Worm (Caenorhabditis elegans): ENCODE measurements around the gene srh-277.

The srh-277 gene

DNA sequence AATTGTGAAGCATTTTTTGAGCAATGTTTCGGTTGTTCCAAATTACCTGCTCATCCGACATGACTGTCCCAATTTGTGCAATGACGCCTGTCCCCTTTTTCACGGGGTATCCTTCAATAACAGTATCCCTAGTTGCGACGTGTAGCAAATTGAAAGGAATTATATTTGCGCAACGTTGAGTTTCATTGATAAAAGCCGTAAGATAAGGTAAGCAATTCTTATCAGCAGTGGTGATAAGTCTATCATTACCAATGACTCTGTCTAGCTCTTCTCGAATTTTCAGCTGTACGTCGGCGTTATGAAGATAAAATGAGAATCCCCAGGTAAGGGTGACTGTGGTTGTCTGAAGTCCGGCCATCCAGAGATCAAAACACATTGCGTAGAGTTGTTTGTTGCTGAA lies 8.9 kb upstream of the srh-277 start:
- peak; percentile 93 for TF ChIP-seq elt-2 (tag; optimal IDR thresholded peaks at IDR 0.05)
- TF ChIP-seq hlh-30 (tag; optimal IDR thresholded peaks at IDR 0.05; ENCODE audit: insufficient read depth), result no peak
- TF ChIP-seq K02D7.2 (tag; optimal IDR thresholded peaks at IDR 0.05), result no peak

DNA sequence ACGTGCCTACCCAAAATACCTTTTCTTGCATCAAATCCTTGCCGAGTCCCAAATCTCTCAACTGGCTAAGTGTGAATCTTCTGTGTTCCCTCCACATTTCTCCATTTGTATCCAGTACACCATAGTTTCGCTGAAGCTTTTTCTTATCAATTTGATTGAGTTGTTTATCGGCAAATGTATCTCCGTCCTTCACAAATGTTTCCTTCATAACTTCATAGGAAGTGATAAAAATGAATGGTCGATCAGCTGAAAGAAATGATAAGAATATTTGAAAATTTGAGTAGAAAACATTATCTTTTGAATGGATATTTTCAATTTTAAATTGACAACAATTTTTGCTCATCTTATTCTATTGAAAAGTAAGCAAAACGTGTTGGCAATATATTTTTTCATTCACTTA lies 7.8 kb upstream of the srh-277 start:
- TF ChIP-seq npax-4 (tag; optimal IDR thresholded peaks at IDR 0.05) (no peak), ceh-24 (tag; optimal IDR thresholded peaks at IDR 0.05) (no peak), elt-2 (tag; optimal IDR thresholded peaks at IDR 0.05) (peak; percentile 65), ceh-18 (tag; optimal IDR thresholded peaks at IDR 0.05) (no peak)

DNA sequence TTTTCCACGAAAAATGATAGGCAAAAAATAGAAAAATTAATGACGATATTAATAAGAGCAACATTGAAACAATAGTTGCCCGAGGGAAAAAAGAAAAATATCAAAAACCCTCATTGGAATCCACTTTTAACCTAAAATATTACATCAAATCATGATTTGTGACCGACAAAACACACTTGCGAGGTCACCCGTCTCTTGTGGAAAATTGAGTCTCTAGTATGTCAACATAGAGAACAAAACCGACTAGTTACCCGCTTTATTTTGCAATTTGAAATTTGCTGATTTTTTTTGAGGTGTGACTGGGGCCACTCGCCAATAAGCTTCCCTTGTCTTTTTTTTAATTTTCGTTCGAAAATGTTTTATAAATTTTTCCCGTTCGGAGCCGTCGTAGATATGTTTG lies 7.3 kb upstream of the srh-277 start, which contains the start of gene cyp-33D1:
Gene cyp-33D1, minus strand, starts transcription at position 101 of the 400 bp plus-strand sequence.
- TF ChIP-seq ceh-6 (GFP tag; optimal IDR thresholded peaks at IDR 0.05) (no peak), pha-2 (tag; optimal IDR thresholded peaks at IDR 0.05) (no peak), pat-9 (tag; optimal IDR thresholded peaks at IDR 0.05) (no peak), K09A11.1 (tag; optimal IDR thresholded peaks at IDR 0.05; ENCODE audit: insufficient read depth) (no peak), gmeb-2 (tag; optimal IDR thresholded peaks at IDR 0.05) (no peak), lin-11 (tag; optimal IDR thresholded peaks at IDR 0.05) (no peak), nfya-1 (tag; optimal IDR thresholded peaks at IDR 0.05) (no peak), dve-1 (tag; optimal IDR thresholded peaks at IDR 0.05) (no peak), ceh-19 (GFP tag; optimal IDR thresholded peaks at IDR 0.05) (no peak)

DNA sequence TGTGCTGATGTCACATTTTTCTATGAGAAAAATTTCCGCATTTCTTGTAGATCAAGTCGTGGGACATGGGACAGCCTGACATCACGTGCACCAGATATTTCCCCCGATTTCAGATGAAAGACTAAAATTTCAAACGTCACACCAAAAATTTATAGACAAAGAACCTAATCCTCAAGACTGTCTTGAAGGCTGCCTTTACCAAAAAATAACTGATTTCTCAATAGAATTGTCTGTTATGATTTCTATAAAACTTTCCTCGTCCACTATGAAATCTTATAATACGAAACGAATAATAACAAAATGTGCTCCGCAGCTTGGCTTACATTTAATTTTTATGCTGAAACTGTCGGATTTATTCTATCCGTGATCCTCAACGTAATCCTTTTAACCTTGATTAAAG lies 2.7 kb upstream of the srh-277 start, which contains the start of gene str-106:
Gene str-106, plus strand, starts transcription at position 301 of the 400 bp plus-strand sequence.
- TF ChIP-seq odd-2 (tag; optimal IDR thresholded peaks at IDR 0.05) (no peak), madf-2 (tag; optimal IDR thresholded peaks at IDR 0.05) (no peak), unc-42 (tag; optimal IDR thresholded peaks at IDR 0.05) (no peak), tbx-2 (tag; optimal IDR thresholded peaks at IDR 0.05) (no peak), unc-3 (GFP tag; conservative IDR thresholded peaks at IDR 0.05) (no peak), unc-3 (tag; optimal IDR thresholded peaks at IDR 0.05) (no peak), elt-2 (tag; optimal IDR thresholded peaks at IDR 0.05) (no peak), ama-1 (optimal IDR thresholded peaks at IDR 0.05) (no peak), ztf-16 (tag; optimal IDR thresholded peaks at IDR 0.05) (no peak), hlh-15 (tag; optimal IDR thresholded peaks at IDR 0.05) (no peak), gmeb-2 (tag; optimal IDR thresholded peaks at IDR 0.05) (no peak), T23F11.4 (GFP tag; optimal IDR thresholded peaks at IDR 0.05) (no peak), unc-55 (GFP tag; optimal IDR thresholded peaks at IDR 0.05) (no peak), dve-1 (tag; optimal IDR thresholded peaks at IDR 0.05) (no peak), mec-3 (tag; optimal IDR thresholded peaks at IDR 0.05; ENCODE audit: borderline replicate concordance) (no peak), hlh-8 (tag; optimal IDR thresholded peaks at IDR 0.05) (no peak)

DNA sequence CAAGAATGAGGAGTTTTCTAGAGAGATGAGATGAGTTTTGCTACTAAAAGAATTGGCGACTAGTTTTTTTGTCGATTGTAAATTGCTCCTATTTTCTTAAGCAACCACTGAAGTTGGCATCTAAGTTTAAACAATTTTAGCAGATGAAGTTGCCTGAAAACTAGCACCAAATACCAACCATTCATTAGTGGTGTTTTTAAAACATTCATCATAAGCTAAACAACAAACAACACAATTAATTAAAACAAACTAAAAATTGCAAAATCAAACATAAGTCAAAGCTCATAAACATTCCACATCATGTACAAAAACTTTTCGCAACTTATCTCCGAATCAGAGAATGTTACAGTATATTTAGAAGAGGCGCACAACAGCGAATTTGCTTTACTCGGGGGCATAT lies 908 bp upstream of the srh-277 start, which contains the start of gene srz-13:
Gene srz-13, plus strand, starts transcription at position 301 of the 400 bp plus-strand sequence.
- TF ChIP-seq ceh-31 (tag; optimal IDR thresholded peaks at IDR 0.05) (no peak), C38D4.7 (GFP tag; optimal IDR thresholded peaks at IDR 0.05) (no peak), npax-4 (tag; optimal IDR thresholded peaks at IDR 0.05) (no peak), C08G9.2 (tag; optimal IDR thresholded peaks at IDR 0.05) (no peak), K09A11.1 (tag; optimal IDR thresholded peaks at IDR 0.05; ENCODE audit: insufficient read depth) (no peak), sdc-2 (tag; optimal IDR thresholded peaks at IDR 0.05) (no peak), syd-9 (tag; optimal IDR thresholded peaks at IDR 0.05) (no peak), lim-6 (tag; optimal IDR thresholded peaks at IDR 0.05) (no peak), pha-2 (tag; optimal IDR thresholded peaks at IDR 0.05) (no peak), sox-2 (GFP tag; IDR thresholded peaks at IDR 0.05) (no peak), fax-1 (tag; optimal IDR thresholded peaks at IDR 0.05) (no peak), eyg-1 (tag; optimal IDR thresholded peaks at IDR 0.05) (no peak)
